Fruit fly (Drosophila melanogaster): ENCODE measurements around the gene CG6931.

- TF ChIP-seq Sin3A (optimal IDR thresholded peaks at IDR 0.05) = no peak
- no peak for TF ChIP-seq insv (optimal IDR thresholded peaks at IDR 0.05)
- TF ChIP-seq h (optimal IDR thresholded peaks at IDR 0.05) = no peak
- TF ChIP-seq psq (optimal IDR thresholded peaks at IDR 0.05) = no peak
- no peak for TF ChIP-seq Myc (optimal IDR thresholded peaks at IDR 0.05)
- TF ChIP-seq ttk (optimal IDR thresholded peaks at IDR 0.05) = no peak
Observed at dm6 chr3L:11974605-11975004, 15.9 kb upstream of the CG6931 start, which contains the start of gene CG14125.
